Fruit fly (Drosophila melanogaster) whole organism, embryonic: Measurements from ENCODE around the gene Map205.
A peak's percentile ranks its signal among the peaks of the same experiment; 100 is the strongest.

Experiments used
- Atf-2 ChIP-seq: fragments of 200-800 bp; sonication (Bioruptor generic); optimal IDR thresholded peaks from 2 replicates; lab custom pipeline; 2016; ENCODE audit warnings: missing biosample characterization, missing genetic modification characterization
- Atf3 ChIP-seq: fragments of 200-800 bp; sonication (Bioruptor generic); optimal IDR thresholded peaks from 3 replicates; lab custom pipeline; 2016; ENCODE audit warnings: missing biosample characterization, missing genetic modification characterization
- Bteb2 ChIP-seq: fragments of 200-800 bp; sonication (Bioruptor generic); optimal IDR thresholded peaks from 2 replicates; lab custom pipeline; 2016; ENCODE audit warnings: missing biosample characterization, missing genetic modification characterization
- CG10321 ChIP-seq: fragments of 200-800 bp; sonication (Bioruptor generic); IDR thresholded peaks from 2 replicates; pipeline ENCODE4 v1.3.6; 2022; ENCODE audit warnings: missing biosample characterization, missing genetic modification characterization
- CG10431 ChIP-seq: fragments of 200-800 bp; sonication (Bioruptor generic); optimal IDR thresholded peaks from 3 replicates; lab custom pipeline; 2018; ENCODE audit warnings: missing biosample characterization, mild to moderate bottlenecking, missing genetic modification characterization
- CG10543 ChIP-seq: fragments of 200-800 bp; sonication (Bioruptor generic); optimal IDR thresholded peaks from 3 replicates; lab custom pipeline; 2017; ENCODE audit warnings: missing biosample characterization, mild to moderate bottlenecking, missing genetic modification characterization, moderate library complexity
- CG11723 ChIP-seq: fragments of 200-800 bp; sonication (Bioruptor generic); optimal IDR thresholded peaks from 2 replicates; lab custom pipeline; 2017; ENCODE audit warnings: missing biosample characterization, mild to moderate bottlenecking, missing genetic modification characterization
- CG12104 ChIP-seq: fragments of 200-800 bp; sonication (Bioruptor generic); optimal IDR thresholded peaks from 3 replicates; lab custom pipeline; 2016; ENCODE audit warnings: missing biosample characterization, missing genetic modification characterization
- CG12219 ChIP-seq: fragments of 200-800 bp; sonication (Bioruptor generic); optimal IDR thresholded peaks from 3 replicates; lab custom pipeline; 2018; ENCODE audit warnings: missing biosample characterization, mild to moderate bottlenecking, missing genetic modification characterization
- CG12769 ChIP-seq: fragments of 200-800 bp; sonication (Bioruptor generic); optimal IDR thresholded peaks from 2 replicates; lab custom pipeline; 2019; ENCODE audit warnings: missing biosample characterization, mild to moderate bottlenecking, missing genetic modification characterization, moderate library complexity
- CG14965 ChIP-seq: fragments of 200-800 bp; sonication (Bioruptor generic); optimal IDR thresholded peaks from 2 replicates; lab custom pipeline; 2016; ENCODE audit warnings: missing biosample characterization, missing genetic modification characterization, borderline replicate concordance
- CG15269 ChIP-seq: fragments of 200-800 bp; sonication (Bioruptor generic); optimal IDR thresholded peaks from 2 replicates; lab custom pipeline; 2018; ENCODE audit warnings: missing biosample characterization, mild to moderate bottlenecking, missing genetic modification characterization, moderate library complexity
- CG1832 ChIP-seq: fragments of 200-800 bp; sonication (Bioruptor generic); optimal IDR thresholded peaks from 2 replicates; lab custom pipeline; 2017; ENCODE audit warnings: missing biosample characterization, mild to moderate bottlenecking, missing genetic modification characterization, inconsistent platforms
- CG30431 ChIP-seq: fragments of 200-800 bp; sonication (Bioruptor generic); optimal IDR thresholded peaks from 2 replicates; lab custom pipeline; 2017; ENCODE audit warnings: missing biosample characterization, missing genetic modification characterization
- CG34224 ChIP-seq: fragments of 200-800 bp; sonication (Bioruptor generic); IDR thresholded peaks from 3 replicates; pipeline ENCODE4 v1.3.6; 2022; ENCODE audit warnings: missing biosample characterization, missing genetic modification characterization; ENCODE audit not compliant: partially characterized antibody
- CG34376 ChIP-seq: fragments of 200-800 bp; sonication (Bioruptor generic); optimal IDR thresholded peaks from 2 replicates; lab custom pipeline; 2018; ENCODE audit warnings: missing biosample characterization, mild to moderate bottlenecking, missing genetic modification characterization
- CG7271 ChIP-seq: fragments of 200-800 bp; sonication (Bioruptor generic); optimal IDR thresholded peaks from 2 replicates; lab custom pipeline; 2018; ENCODE audit warnings: missing biosample characterization, mild to moderate bottlenecking, missing genetic modification characterization, moderate library complexity
- CG7928 ChIP-seq: fragments of 200-800 bp; sonication (Bioruptor generic); optimal IDR thresholded peaks from 2 replicates; lab custom pipeline; 2017; ENCODE audit warnings: missing biosample characterization, mild to moderate bottlenecking, missing genetic modification characterization
- CG8089 ChIP-seq: fragments of 200-800 bp; sonication (Bioruptor generic); optimal IDR thresholded peaks from 3 replicates; lab custom pipeline; 2016; ENCODE audit warnings: missing biosample characterization, missing genetic modification characterization
- CG8924 ChIP-seq: fragments of 200-800 bp; optimal IDR thresholded peaks from 3 replicates; lab custom pipeline; 2019; ENCODE audit warnings: missing biosample characterization, mild to moderate bottlenecking, missing genetic modification characterization, moderate library complexity
- CHES-1-like ChIP-seq: fragments of 200-800 bp; sonication (Bioruptor generic); optimal IDR thresholded peaks from 2 replicates; lab custom pipeline; 2016; ENCODE audit warnings: missing biosample characterization, missing genetic modification characterization
- Chrac-16 ChIP-seq: fragments of 200-800 bp; sonication (Bioruptor generic); optimal IDR thresholded peaks from 3 replicates; lab custom pipeline; 2016; ENCODE audit warnings: missing biosample characterization, missing genetic modification characterization
- Dad ChIP-seq: fragments of 200-800 bp; sonication (Bioruptor generic); optimal IDR thresholded peaks from 3 replicates; lab custom pipeline; 2016; ENCODE audit warnings: missing biosample characterization, missing genetic modification characterization
- Dbx ChIP-seq: fragments of 200-800 bp; sonication (Bioruptor generic); IDR thresholded peaks from 3 replicates; pipeline ENCODE4 v1.3.6; 2022; ENCODE audit warnings: missing biosample characterization, missing genetic modification characterization
- Dip3 ChIP-seq: fragments of 200-800 bp; sonication (Bioruptor generic); optimal IDR thresholded peaks from 3 replicates; lab custom pipeline; 2016; ENCODE audit warnings: missing biosample characterization, missing genetic modification characterization
- Fer2 ChIP-seq: fragments of 200-800 bp; sonication (Bioruptor generic); optimal IDR thresholded peaks from 2 replicates; lab custom pipeline; 2018; ENCODE audit warnings: missing biosample characterization, mild to moderate bottlenecking, missing genetic modification characterization, moderate library complexity
- HmgZ ChIP-seq: fragments of 200-800 bp; sonication (Bioruptor generic); optimal IDR thresholded peaks from 2 replicates; lab custom pipeline; 2018; ENCODE audit warnings: missing biosample characterization, mild to moderate bottlenecking, missing genetic modification characterization
- Hmx ChIP-seq: fragments of 200-800 bp; sonication (Bioruptor generic); optimal IDR thresholded peaks from 2 replicates; lab custom pipeline; 2016; ENCODE audit warnings: missing biosample characterization, missing genetic modification characterization
- Rfx ChIP-seq: fragments of 200-800 bp; sonication (Bioruptor generic); IDR thresholded peaks from 2 replicates; pipeline ENCODE4 v1.3.6; 2022; ENCODE audit warnings: missing biosample characterization, missing genetic modification characterization
- Rx ChIP-seq: fragments of 200-800 bp; sonication (Bioruptor generic); IDR thresholded peaks from 2 replicates; pipeline ENCODE4 v1.3.6; 2022; ENCODE audit warnings: missing biosample characterization, missing genetic modification characterization
- Scr ChIP-seq: fragments of 200-800 bp; sonication (Bioruptor generic); IDR thresholded peaks from 2 replicates; pipeline ENCODE4 v1.3.6; 2022; ENCODE audit warnings: missing biosample characterization, missing genetic modification characterization; ENCODE audit not compliant: partially characterized antibody
- TFAM ChIP-seq: fragments of 200-800 bp; sonication (Bioruptor generic); optimal IDR thresholded peaks from 2 replicates; lab custom pipeline; 2017; ENCODE audit warnings: missing biosample characterization, missing genetic modification characterization, inconsistent platforms
- Trl ChIP-seq, 3 experiments: fragments of >200 bp in 2 of 3; fragments of 200-800 bp in 1 of 3; sonication (Bioruptor generic) in 1 of 3; optimal IDR thresholded peaks; 2 replicates in 1 of 3; 3 replicates in 2 of 3; lab custom pipeline; 2016 to 2017; ENCODE audit warnings: missing biosample characterization in 1 of 3, missing genetic modification characterization in 1 of 3
- YL-1 ChIP-seq: fragments of 200-800 bp; sonication (Bioruptor generic); optimal IDR thresholded peaks from 3 replicates; lab custom pipeline; 2017; ENCODE audit warnings: missing biosample characterization, mild to moderate bottlenecking, missing genetic modification characterization
- bsh ChIP-seq, 2 experiments: fragments of 200-800 bp; sonication (Bioruptor generic); optimal IDR thresholded peaks; 2 replicates each; lab custom pipeline; 2017 to 2018; ENCODE audit warnings: mild to moderate bottlenecking in 2 of 2, missing biosample characterization in 2 of 2, missing genetic modification characterization in 2 of 2, moderate library complexity in 1 of 2
- caup ChIP-seq: fragments of 200-800 bp; sonication (Bioruptor generic); optimal IDR thresholded peaks from 3 replicates; lab custom pipeline; 2017; ENCODE audit warnings: missing biosample characterization, mild to moderate bottlenecking, missing genetic modification characterization, moderate library complexity; ENCODE audit not compliant: severe bottlenecking
- cg ChIP-seq: fragments of 200-800 bp; sonication (Bioruptor generic); optimal IDR thresholded peaks from 3 replicates; lab custom pipeline; 2019; ENCODE audit warnings: missing biosample characterization, mild to moderate bottlenecking, missing genetic modification characterization, moderate library complexity
- danr ChIP-seq: fragments of 200-800 bp; sonication (Bioruptor generic); IDR thresholded peaks from 2 replicates; pipeline ENCODE4 v1.3.6; 2022; ENCODE audit warnings: missing biosample characterization, missing genetic modification characterization
- gcm ChIP-seq: fragments of 200-800 bp; sonication (Bioruptor generic); optimal IDR thresholded peaks from 2 replicates; lab custom pipeline; 2019; ENCODE audit warnings: missing biosample characterization, mild to moderate bottlenecking, missing genetic modification characterization, moderate library complexity
- gfzf ChIP-seq: fragments of 200-800 bp; sonication (Bioruptor generic); optimal IDR thresholded peaks from 2 replicates; lab custom pipeline; 2016; ENCODE audit warnings: missing biosample characterization, mild to moderate bottlenecking, missing genetic modification characterization, moderate library complexity
- ind ChIP-seq: fragments of 200-800 bp; sonication (Bioruptor generic); optimal IDR thresholded peaks from 3 replicates; lab custom pipeline; 2016; ENCODE audit warnings: missing biosample characterization, missing genetic modification characterization
- insv ChIP-seq, 2 experiments: fragments of 200-800 bp; sonication (Bioruptor generic); optimal IDR thresholded peaks; 3 replicates each; lab custom pipeline; 2016 to 2018; ENCODE audit warnings: missing biosample characterization in 2 of 2, missing genetic modification characterization in 2 of 2
- jing ChIP-seq: fragments of 200-800 bp; sonication (Bioruptor generic); optimal IDR thresholded peaks from 2 replicates; lab custom pipeline; 2018; ENCODE audit warnings: missing biosample characterization, mild to moderate bottlenecking, missing genetic modification characterization
- knrl ChIP-seq: fragments of 200-800 bp; sonication (Bioruptor generic); IDR thresholded peaks from 3 replicates; pipeline ENCODE4 v1.3.6; 2022; ENCODE audit warnings: missing biosample characterization, missing genetic modification characterization; ENCODE audit not compliant: partially characterized antibody
- otp ChIP-seq: fragments of 200-800 bp; sonication (Bioruptor generic); IDR thresholded peaks from 3 replicates; pipeline ENCODE4, ENCODE4 v1.3.6; 2022; ENCODE audit warnings: missing biosample characterization, missing genetic modification characterization
- ranshi ChIP-seq: fragments of 200-800 bp; sonication (Bioruptor generic); IDR thresholded peaks from 2 replicates; pipeline ENCODE4 v1.3.6; 2022; ENCODE audit warnings: missing biosample characterization, missing genetic modification characterization
- row ChIP-seq: fragments of 200-800 bp; sonication (Bioruptor generic); IDR thresholded peaks from 3 replicates; pipeline ENCODE4 v1.3.6; 2022; ENCODE audit warnings: missing biosample characterization, missing genetic modification characterization
- slp2 ChIP-seq: fragments of 200-800 bp; sonication (Bioruptor generic); optimal IDR thresholded peaks from 2 replicates; lab custom pipeline; 2016; ENCODE audit warnings: missing biosample characterization, missing genetic modification characterization
- sr ChIP-seq: fragments of 200-800 bp; sonication (Bioruptor generic); IDR thresholded peaks from 3 replicates; pipeline ENCODE4 v1.3.6; 2022; ENCODE audit warnings: missing biosample characterization, missing genetic modification characterization
- tgo ChIP-seq: fragments of 200-800 bp; sonication (Bioruptor generic); IDR thresholded peaks from 3 replicates; pipeline ENCODE4 v1.3.6; 2022; ENCODE audit warnings: missing biosample characterization, missing genetic modification characterization

Gene Map205

dm6 chr3R:32068110-32068685 is at the start of gene Map205 (continued):
- TF ChIP-seq slp2 (GFP tag; lab: Kevin White, UChicago) (no peak), row (no peak), CG34224 (GFP tag; lab: Robert Waterston, UW) (no peak), Atf-2 (no peak), CG10543 (GFP tag; lab: Kevin White, UChicago) (no peak), ranshi (GFP tag; lab: Robert Waterston, UW) (no peak), Dip3 (GFP tag; lab: Kevin White, UChicago) (no peak), Bteb2 (GFP tag; lab: Kevin White, UChicago) (no peak), HmgZ (tag; lab: Kevin White, UChicago) (peak; percentile 79), CG7928 (GFP tag; lab: Kevin White, UChicago) (no peak), CG14965 (no peak), CG15269 (no peak), CG30431 (GFP tag; lab: Kevin White, UChicago) (no peak), CG8924 (tag; lab: Kevin White, UChicago) (peak; percentile 62), Rx (GFP tag; lab: Robert Waterston, UW) (no peak), tgo (GFP tag; lab: Robert Waterston, UW) (no peak), CG1832 (GFP tag; lab: Kevin White, UChicago) (no peak), CG10321 (GFP tag; lab: Robert Waterston, UW) (no peak), Dbx (GFP tag; lab: Robert Waterston, UW) (no peak), Dad (no peak), CG8089 (no peak), CHES-1-like (no peak), Rfx (GFP tag; lab: Robert Waterston, UW) (no peak), CG11723 (GFP tag; lab: Kevin White, UChicago) (no peak), sr (GFP tag; lab: Robert Waterston, UW) (no peak), gcm (GFP tag; lab: Kevin White, UChicago) (no peak), CG12104 (GFP tag; lab: Kevin White, UChicago) (no peak), ind (GFP tag; lab: Kevin White, UChicago) (no peak), caup (GFP tag; lab: Kevin White, UChicago) (no peak), Chrac-16 (GFP tag; lab: Kevin White, UChicago) (no peak), danr (no peak), CG12769 (peak; percentile 63), Trl (optimal IDR thresholded peaks at IDR 0.05; lab: Kevin White, UChicago) (peak; percentile 43 to 73), Trl (GFP tag; optimal IDR thresholded peaks at IDR 0.05; lab: Kevin White, UChicago) (no peak), cg (GFP tag; lab: Kevin White, UChicago) (peak; percentile 72), CG7271 (tag; lab: Kevin White, UChicago) (no peak), gfzf (GFP tag; lab: Kevin White, UChicago) (peak; percentile 99), Scr (GFP tag; lab: Robert Waterston, UW) (no peak), Fer2 (no peak), jing (GFP tag; lab: Kevin White, UChicago) (no peak), bsh (GFP tag; optimal IDR thresholded peaks at IDR 0.05; lab: Kevin White, UChicago) (peak; percentile 15 to 29), CG34376 (GFP tag; lab: Kevin White, UChicago) (peak; percentile 11), YL-1 (GFP tag; lab: Kevin White, UChicago) (peak; percentile 67), CG12219 (GFP tag; lab: Kevin White, UChicago) (no peak), Hmx (no peak), otp (GFP tag; lab: Robert Waterston, UW) (no peak), Atf3 (GFP tag; lab: Kevin White, UChicago) (no peak), CG10431 (GFP tag; lab: Kevin White, UChicago) (peak; percentile 23), TFAM (GFP tag; lab: Kevin White, UChicago) (no peak), knrl (GFP tag; lab: Robert Waterston, UW) (no peak), insv (GFP tag; optimal IDR thresholded peaks at IDR 0.05; lab: Kevin White, UChicago) (peak in 1 of 2 experiments; percentile 4)
